Worm (Caenorhabditis elegans) whole organism, dauer: ENCODE data around the gene ogt-1.

ENCODE experiments used
- unc-62 ChIP-seq: sonication (generic microtip); optimal IDR thresholded peaks from 2 replicates; lab custom pipeline; 2017; ENCODE audit warnings: missing biosample characterization, missing genetic modification reagents, missing genetic modification characterization

ogt-1 gene

DNA sequence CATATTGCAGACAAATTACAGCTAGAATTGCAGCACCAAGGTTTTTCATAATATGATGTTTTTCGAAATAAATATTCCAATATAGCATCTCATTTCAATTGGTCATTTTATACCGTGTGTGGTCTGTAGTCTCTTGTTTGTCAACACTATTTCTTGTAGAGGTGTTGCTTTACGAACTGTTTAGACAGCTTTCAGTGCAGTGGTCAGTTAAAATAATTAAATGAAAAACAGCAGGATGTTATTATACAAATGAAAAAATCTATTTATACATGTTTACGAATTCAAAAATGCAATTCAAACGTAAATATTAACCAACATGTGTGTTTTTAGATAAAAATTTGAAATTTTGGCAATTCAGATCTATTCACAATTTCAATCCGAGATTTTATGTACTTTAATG lies 41.8 kb downstream of the ogt-1 start, which contains the start of gene B0280.7:
Gene B0280.7 (minus strand): TSS at position 101 of the 400 bp plus-strand sequence.
- TF ChIP-seq unc-62 (GFP tag; lab: Kevin White, UChicago), result no peak

DNA sequence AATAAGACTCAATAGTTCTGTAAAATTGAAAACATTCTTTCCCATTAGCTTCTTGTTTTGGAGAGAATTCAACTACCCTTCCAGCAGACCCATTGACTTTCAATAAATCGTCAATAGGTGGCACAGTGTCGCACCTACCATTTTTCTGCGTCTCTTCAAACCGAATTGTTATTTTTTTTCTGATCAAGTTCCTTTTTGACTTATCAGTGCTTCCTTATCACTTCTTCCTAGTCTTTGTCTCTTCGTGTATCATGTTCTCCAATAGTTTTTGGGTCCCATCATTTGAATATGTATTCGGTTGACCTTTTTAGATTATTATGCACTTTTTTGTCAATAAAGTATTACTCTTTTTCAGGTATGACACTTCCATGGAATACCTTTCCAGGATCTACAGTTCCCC lies 45.6 kb downstream of the ogt-1 start, which contains the start of gene odd-1:
Gene odd-1 (plus strand): TSS at position 349 of the 400 bp plus-strand sequence.
- no peak for TF ChIP-seq unc-62 (GFP tag; lab: Kevin White, UChicago)

DNA sequence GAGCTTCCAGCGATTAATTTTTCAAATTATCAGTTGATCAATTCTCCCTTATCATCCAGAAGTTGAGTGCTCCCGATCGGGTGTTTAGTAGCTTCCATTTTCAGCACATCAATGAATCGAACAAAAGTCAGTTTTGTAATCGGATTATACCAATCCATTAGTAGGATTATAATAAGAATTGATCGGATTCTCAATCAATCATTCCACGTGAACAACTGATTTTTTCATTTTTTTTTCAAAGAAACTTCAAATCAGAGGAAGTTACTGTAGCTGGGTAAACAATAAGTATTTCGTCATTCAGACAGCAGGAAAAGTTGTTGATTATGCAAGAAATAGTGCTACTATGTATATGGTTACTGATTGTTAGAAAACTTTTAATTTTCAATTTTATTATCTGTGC lies 46.7 kb downstream of the ogt-1 start:
- TF ChIP-seq unc-62 (GFP tag; lab: Kevin White, UChicago), result no peak

DNA sequence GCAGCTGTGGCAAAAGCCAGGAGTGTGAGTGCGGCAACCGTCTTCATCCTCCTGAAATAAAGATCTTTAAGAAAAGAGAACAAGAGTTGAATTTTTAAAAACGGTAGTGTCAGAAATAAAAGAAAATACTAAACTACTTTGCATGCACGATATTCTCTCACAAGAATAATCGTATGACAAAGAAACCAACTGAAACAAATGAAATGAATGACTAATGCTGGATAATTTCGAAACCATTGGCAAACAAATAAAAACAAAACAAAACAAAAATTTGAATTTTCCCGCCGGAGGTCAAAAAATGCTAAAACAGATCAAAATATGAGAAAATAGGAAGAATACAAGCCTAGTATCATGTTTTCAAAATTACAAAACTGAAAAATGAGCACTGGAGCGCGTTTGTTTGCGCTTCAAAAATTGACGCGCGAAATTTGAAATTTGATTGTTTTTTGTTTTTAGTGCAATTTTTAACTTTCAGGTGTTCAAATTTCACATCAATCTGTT lies 49.6 kb downstream of the ogt-1 start, which contains the start of gene cpg-2:
Gene cpg-2 (minus strand): TSS at position 51 of the 501 bp plus-strand sequence.
- TF ChIP-seq unc-62 (GFP tag; lab: Kevin White, UChicago), result no peak

DNA sequence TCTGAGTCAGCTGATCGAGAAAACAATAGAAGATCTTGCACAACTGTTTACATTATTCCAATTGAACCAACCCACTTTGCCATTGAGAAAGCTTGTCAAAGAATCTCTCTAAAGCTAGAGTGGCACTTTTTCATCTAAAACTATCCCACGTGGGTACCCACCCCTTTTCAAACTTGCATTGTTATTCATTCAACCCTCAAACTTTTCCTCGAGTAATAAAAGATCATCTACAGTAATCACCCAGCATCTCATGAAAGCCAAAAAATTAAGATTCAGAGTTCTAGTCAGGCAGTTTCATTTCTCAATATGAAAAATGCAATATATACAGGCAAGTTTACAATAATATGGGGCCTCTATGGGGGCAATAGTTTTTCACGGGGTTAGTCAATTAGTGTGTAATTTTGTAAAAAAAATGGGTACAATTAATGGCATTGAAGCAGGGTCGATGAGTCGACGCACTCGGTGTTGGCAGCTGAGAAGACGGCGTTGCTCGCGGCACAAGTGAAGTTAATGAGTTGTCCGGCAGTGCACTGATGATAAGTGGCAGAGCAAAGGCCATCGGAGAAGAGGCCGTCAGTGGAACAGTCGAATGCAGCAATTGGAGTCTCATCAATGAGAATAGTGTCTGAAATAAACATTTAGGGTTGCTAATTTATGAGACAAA lies 51.7 kb downstream of the ogt-1 start:
- TF ChIP-seq unc-62 (GFP tag; lab: Kevin White, UChicago), result no peak

DNA sequence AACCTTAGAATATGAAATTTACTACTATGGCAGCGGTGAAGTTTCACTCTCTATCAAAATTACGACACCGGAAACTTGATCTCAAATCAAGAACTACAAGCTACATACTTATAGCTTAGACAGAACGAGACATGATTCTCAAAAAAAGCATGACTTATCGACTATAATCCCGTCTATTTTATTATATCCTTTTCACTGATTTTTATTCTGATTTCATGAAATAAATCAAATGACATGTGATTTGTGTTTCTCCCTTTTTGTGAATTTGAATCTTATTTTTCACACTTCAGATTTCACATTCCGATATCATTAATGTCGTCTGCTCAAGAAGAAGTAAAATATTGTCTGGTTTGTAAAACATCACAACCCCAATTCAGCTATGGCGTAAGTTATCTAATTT lies 53.6 kb downstream of the ogt-1 start, which contains the start of gene ZK418.11:
Gene ZK418.11 (plus strand): TSS at position 289 of the 400 bp plus-strand sequence.
- TF ChIP-seq unc-62 (GFP tag; lab: Kevin White, UChicago), result no peak

DNA sequence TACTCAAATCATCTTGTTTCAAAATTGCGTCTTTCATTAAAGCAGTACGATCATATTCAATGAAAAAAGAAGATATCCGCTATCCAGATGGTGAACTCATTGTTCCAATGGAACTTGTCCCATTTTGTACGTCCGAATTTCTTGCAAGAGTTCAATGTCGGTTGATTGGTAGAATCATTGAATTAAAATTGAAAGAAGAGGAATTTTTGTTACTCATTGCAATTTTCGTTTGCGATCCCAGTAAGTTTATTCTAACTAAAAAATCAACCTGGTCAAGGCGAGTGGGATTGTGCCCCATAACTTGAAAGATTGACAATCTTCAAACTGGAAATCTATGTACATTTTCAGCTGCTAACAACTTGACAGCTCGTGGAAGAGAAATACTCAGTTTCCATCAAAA lies 57.1 kb downstream of the ogt-1 start:
- TF ChIP-seq unc-62 (GFP tag; lab: Kevin White, UChicago), result no peak
